Worm (Caenorhabditis elegans) whole organism, L4/young adult: ENCODE results near the gene mdt-10.

Experiments
- W03F9.2 ChIP-seq: fragments of 150-350 bp; optimal IDR thresholded peaks from 2 replicates; lab custom pipeline; 2014; ENCODE audit warnings: missing biosample characterization, missing genetic modification characterization
- him-1 ChIP-seq: sonication (generic microtip); optimal IDR thresholded peaks from 2 replicates; lab custom pipeline; 2016; ENCODE audit warnings: missing genotype, missing genetic modification reagents, missing genetic modification characterization, missing compliant biosample characterization

DNA sequence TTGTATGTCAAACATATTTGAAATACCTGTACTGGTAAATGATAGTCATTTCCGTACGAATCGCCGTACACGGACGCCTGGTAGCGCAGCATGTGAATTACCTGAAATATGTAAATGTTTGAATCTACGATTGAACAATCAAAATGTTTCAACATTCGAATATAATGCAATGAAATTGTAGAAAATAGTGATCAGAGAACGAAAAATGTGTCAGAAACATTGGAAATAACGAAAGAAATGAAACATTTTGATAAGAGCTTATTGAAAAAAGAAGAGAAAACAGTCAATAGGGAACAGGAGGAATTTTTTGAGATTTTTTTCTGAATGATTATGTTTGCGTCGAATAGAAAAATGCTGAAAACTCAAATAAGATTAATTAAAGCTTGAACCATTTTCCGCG is 15.2 kb upstream of the mdt-10 start, which contains the start of gene ztf-17:
- TF ChIP-seq him-1 (tag; lab: Kevin White, UChicago) (no peak), W03F9.2 (tag; lab: Kevin White, UChicago) (no peak)
